Worm (Caenorhabditis elegans) whole organism, L1 larva: ENCODE data around the gene cal-1.

Experiments used
- C04F5.9 ChIP-seq: sonication (generic microtip); optimal IDR thresholded peaks from 2 replicates; lab custom pipeline; 2016; ENCODE audit warnings: missing genetic modification characterization, missing compliant biosample characterization
- C16A3.4 ChIP-seq: fragments of 150-350 bp; optimal IDR thresholded peaks from 2 replicates; lab custom pipeline; 2014; ENCODE audit warnings: missing biosample characterization, missing genetic modification characterization
- C34B4.2 ChIP-seq: sonication (generic microtip); optimal IDR thresholded peaks from 2 replicates; lab custom pipeline; 2017; ENCODE audit warnings: mild to moderate bottlenecking, missing genetic modification characterization, missing compliant biosample characterization
- Y116A8C.19 ChIP-seq: sonication (generic microtip); optimal IDR thresholded peaks from 2 replicates; lab custom pipeline; 2016; ENCODE audit warnings: missing compliant biosample characterization, missing genetic modification characterization, borderline replicate concordance
- aha-1 ChIP-seq: fragments of 150-350 bp; optimal IDR thresholded peaks from 2 replicates; lab custom pipeline; 2014; ENCODE audit warnings: missing biosample characterization, missing genetic modification characterization
- alr-1 ChIP-seq: fragments of 200-800 bp; sonication (Bioruptor generic); optimal IDR thresholded peaks from 2 replicates; lab custom pipeline; 2018; ENCODE audit warnings: borderline replicate concordance, mild to moderate bottlenecking, missing genetic modification characterization, missing compliant biosample characterization
- blmp-1 ChIP-seq: fragments of 150-350 bp; optimal IDR thresholded peaks from 2 replicates; lab custom pipeline; 2014; ENCODE audit warnings: missing biosample characterization, missing genetic modification characterization
- ceh-88 ChIP-seq: fragments of 200-800 bp; sonication (Bioruptor generic); IDR thresholded peaks from 2 replicates; pipeline ENCODE4 v1.3.6; 2022; ENCODE audit warnings: missing genetic modification characterization, missing compliant biosample characterization
- ceh-90 ChIP-seq: sonication (generic microtip); optimal IDR thresholded peaks from 2 replicates; lab custom pipeline; 2016; ENCODE audit warnings: missing genetic modification characterization, missing compliant biosample characterization
- ces-1 ChIP-seq: fragments of 150-350 bp; optimal IDR thresholded peaks from 2 replicates; lab custom pipeline; 2014; ENCODE audit warnings: missing biosample characterization, missing genetic modification reagents, missing genetic modification characterization
- dpl-1 ChIP-seq, 3 experiments: fragments of 150-350 bp in 2 of 3; sonication (generic microtip) in 1 of 3; optimal IDR thresholded peaks; 2 replicates each; lab custom pipeline; 2014 to 2017; ENCODE audit warnings: missing biosample characterization in 3 of 3, missing genetic modification characterization in 3 of 3, missing genetic modification reagents in 3 of 3
- efl-1 ChIP-seq, 4 experiments: fragments of 150-350 bp; optimal IDR thresholded peaks in 3 of 4; peaks in 1 of 4; 1 replicate in 1 of 4; 2 replicates in 3 of 4; lab custom pipeline; 2014; ENCODE audit warnings: missing biosample characterization in 2 of 4, missing genetic modification characterization in 2 of 4, missing genetic modification reagents in 2 of 4
- efl-3 ChIP-seq: fragments of 200-800 bp; sonication (Bioruptor generic); optimal IDR thresholded peaks from 2 replicates; lab custom pipeline; 2018; ENCODE audit warnings: mild to moderate bottlenecking, missing genetic modification characterization, missing compliant biosample characterization
- egl-13 ChIP-seq: sonication (generic microtip); optimal IDR thresholded peaks from 2 replicates; lab custom pipeline; 2016; ENCODE audit warnings: missing genotype, missing genetic modification reagents, missing genetic modification characterization, missing compliant biosample characterization
- elt-2 ChIP-seq: sonication (generic microtip); optimal IDR thresholded peaks from 2 replicates; lab custom pipeline; 2016; ENCODE audit warnings: missing genetic modification characterization, mild to moderate bottlenecking, inconsistent platforms, missing compliant biosample characterization, missing genetic modification reagents
- ets-5 ChIP-seq: fragments of 200-800 bp; sonication (Bioruptor generic); IDR thresholded peaks from 2 replicates; pipeline ENCODE4 v1.3.6; 2022; ENCODE audit warnings: missing genetic modification characterization, missing compliant biosample characterization
- fkh-10 ChIP-seq: sonication (generic microtip); optimal IDR thresholded peaks from 2 replicates; lab custom pipeline; 2017; ENCODE audit warnings: missing biosample characterization, missing genetic modification reagents, missing genetic modification characterization
- fkh-8 ChIP-seq: sonication (generic microtip); optimal IDR thresholded peaks from 2 replicates; lab custom pipeline; 2016; ENCODE audit warnings: mild to moderate bottlenecking, missing genetic modification characterization, missing compliant biosample characterization
- fos-1 ChIP-seq: fragments of 150-350 bp; optimal IDR thresholded peaks from 2 replicates; lab custom pipeline; 2014; ENCODE audit warnings: missing biosample characterization, missing genetic modification characterization
- grh-1 ChIP-seq: fragments of 200-800 bp; sonication (Bioruptor generic); IDR thresholded peaks from 2 replicates; pipeline ENCODE4 v1.3.6; 2022; ENCODE audit warnings: missing genetic modification reagents, missing genetic modification characterization, missing compliant biosample characterization
- isw-1 ChIP-seq: fragments of 200-800 bp; sonication (Bioruptor generic); IDR thresholded peaks from 2 replicates; pipeline ENCODE4 v1.3.6; 2022; ENCODE audit warnings: missing genetic modification characterization, missing compliant biosample characterization
- lin-14 ChIP-seq: fragments of 200-800 bp; sonication (Bioruptor generic); optimal IDR thresholded peaks from 2 replicates; lab custom pipeline; 2018; ENCODE audit warnings: mild to moderate bottlenecking, missing genetic modification characterization, moderate library complexity, missing compliant biosample characterization
- lin-15B ChIP-seq: fragments of 150-350 bp; sonication (generic microtip); optimal IDR thresholded peaks from 3 replicates; lab custom pipeline; 2014; ENCODE audit warnings: missing biosample characterization, missing genetic modification characterization
- lin-35 ChIP-seq, 2 experiments: fragments of 150-350 bp; optimal IDR thresholded peaks; 2 replicates each; lab custom pipeline; 2014; ENCODE audit warnings: missing biosample characterization in 2 of 2, missing genetic modification characterization in 2 of 2, missing genetic modification reagents in 2 of 2
- lsy-2 ChIP-seq, 2 experiments: fragments of 150-350 bp; optimal IDR thresholded peaks; 2 replicates each; lab custom pipeline; 2014; ENCODE audit warnings: missing biosample characterization in 2 of 2, missing genetic modification characterization in 2 of 2
- mab-9 ChIP-seq: fragments of 200-800 bp; sonication (Bioruptor generic); IDR thresholded peaks from 2 replicates; pipeline ENCODE4 v1.3.6; 2022; ENCODE audit warnings: missing genetic modification reagents, missing genetic modification characterization, missing compliant biosample characterization
- nhr-11 ChIP-seq: fragments of 150-350 bp; optimal IDR thresholded peaks from 2 replicates; lab custom pipeline; 2014; ENCODE audit warnings: missing biosample characterization, missing genetic modification characterization
- nhr-12 ChIP-seq: sonication (generic microtip); optimal IDR thresholded peaks from 2 replicates; lab custom pipeline; 2017; ENCODE audit warnings: missing biosample characterization, missing genetic modification characterization
- nhr-20 ChIP-seq: sonication (generic microtip); optimal IDR thresholded peaks from 2 replicates; lab custom pipeline; 2016; ENCODE audit warnings: mild to moderate bottlenecking, missing genetic modification characterization, missing compliant biosample characterization
- nhr-237 ChIP-seq: fragments of 150-350 bp; optimal IDR thresholded peaks from 2 replicates; lab custom pipeline; 2014; ENCODE audit warnings: missing biosample characterization, missing genetic modification characterization
- nhr-28 ChIP-seq: fragments of 150-350 bp; optimal IDR thresholded peaks from 2 replicates; lab custom pipeline; 2014; ENCODE audit warnings: missing biosample characterization, missing genetic modification characterization
- nhr-47 ChIP-seq: sonication (generic microtip); optimal IDR thresholded peaks from 2 replicates; lab custom pipeline; 2016; ENCODE audit warnings: mild to moderate bottlenecking, missing genetic modification characterization, moderate library complexity, missing compliant biosample characterization
- nhr-71 ChIP-seq: sonication (generic microtip); optimal IDR thresholded peaks from 2 replicates; lab custom pipeline; 2016; ENCODE audit warnings: mild to moderate bottlenecking, missing genetic modification characterization, moderate library complexity, missing compliant biosample characterization
- nhr-76 ChIP-seq: sonication (generic microtip); optimal IDR thresholded peaks from 2 replicates; lab custom pipeline; 2017; ENCODE audit warnings: missing biosample characterization, missing genetic modification characterization
- nhr-77 ChIP-seq: fragments of 150-350 bp; optimal IDR thresholded peaks from 2 replicates; lab custom pipeline; 2014; ENCODE audit warnings: missing biosample characterization, missing genetic modification characterization
- nhr-84 ChIP-seq: sonication (generic microtip); optimal IDR thresholded peaks from 2 replicates; lab custom pipeline; 2017; ENCODE audit warnings: missing biosample characterization, missing genetic modification characterization
- pqm-1 ChIP-seq: sonication (generic microtip); optimal IDR thresholded peaks from 3 replicates; lab custom pipeline; 2017; ENCODE audit warnings: missing biosample characterization, missing genetic modification characterization
- snpc-4 ChIP-seq: fragments of 150-350 bp; optimal IDR thresholded peaks from 2 replicates; lab custom pipeline; 2014; ENCODE audit warnings: missing biosample characterization, missing genetic modification characterization
- snu-23 ChIP-seq: sonication (generic microtip); optimal IDR thresholded peaks from 2 replicates; lab custom pipeline; 2016; ENCODE audit warnings: missing genetic modification characterization, missing compliant biosample characterization
- sox-4 ChIP-seq: sonication (generic microtip); optimal IDR thresholded peaks from 2 replicates; lab custom pipeline; 2016; ENCODE audit warnings: missing genetic modification characterization, missing compliant biosample characterization
- sptf-1 ChIP-seq: fragments of 150-350 bp; optimal IDR thresholded peaks from 2 replicates; lab custom pipeline; 2014; ENCODE audit warnings: missing biosample characterization, missing genetic modification characterization
- sup-37 ChIP-seq: fragments of 200-800 bp; sonication (Bioruptor generic); optimal IDR thresholded peaks from 2 replicates; lab custom pipeline; 2018; ENCODE audit warnings: mild to moderate bottlenecking, missing genetic modification characterization, missing compliant biosample characterization
- swsn-7 ChIP-seq: sonication (generic microtip); optimal IDR thresholded peaks from 2 replicates; lab custom pipeline; 2016; ENCODE audit warnings: missing genetic modification characterization, missing compliant biosample characterization
- tlp-1 ChIP-seq: fragments of 150-350 bp; optimal IDR thresholded peaks from 2 replicates; lab custom pipeline; 2014; ENCODE audit warnings: missing biosample characterization, missing genetic modification characterization
- unc-130 ChIP-seq: fragments of 150-350 bp; optimal IDR thresholded peaks from 2 replicates; lab custom pipeline; 2017; ENCODE audit warnings: missing biosample characterization, missing genetic modification characterization, inconsistent platforms
- vab-15 ChIP-seq: sonication (generic microtip); optimal IDR thresholded peaks from 2 replicates; lab custom pipeline; 2017; ENCODE audit warnings: missing genotype, mild to moderate bottlenecking, missing genetic modification characterization, missing compliant biosample characterization
- xbp-1 ChIP-seq: sonication (generic microtip); optimal IDR thresholded peaks from 2 replicates; lab custom pipeline; 2016; ENCODE audit warnings: missing genetic modification characterization, missing compliant biosample characterization
- zag-1 ChIP-seq: fragments of 150-350 bp; optimal IDR thresholded peaks from 2 replicates; lab custom pipeline; 2014; ENCODE audit warnings: missing biosample characterization, missing genetic modification characterization
- zip-4 ChIP-seq: fragments of 200-800 bp; sonication (Bioruptor generic); optimal IDR thresholded peaks from 2 replicates; lab custom pipeline; 2018; ENCODE audit warnings: mild to moderate bottlenecking, missing genetic modification characterization, moderate library complexity, missing compliant biosample characterization
- ztf-11 ChIP-seq, 2 experiments: sonication (generic microtip); optimal IDR thresholded peaks; 2 replicates each; lab custom pipeline; 2016 to 2017; ENCODE audit warnings: missing genetic modification characterization in 2 of 2, missing biosample characterization in 1 of 2, missing compliant biosample characterization in 1 of 2

cal-1 gene

DNA sequence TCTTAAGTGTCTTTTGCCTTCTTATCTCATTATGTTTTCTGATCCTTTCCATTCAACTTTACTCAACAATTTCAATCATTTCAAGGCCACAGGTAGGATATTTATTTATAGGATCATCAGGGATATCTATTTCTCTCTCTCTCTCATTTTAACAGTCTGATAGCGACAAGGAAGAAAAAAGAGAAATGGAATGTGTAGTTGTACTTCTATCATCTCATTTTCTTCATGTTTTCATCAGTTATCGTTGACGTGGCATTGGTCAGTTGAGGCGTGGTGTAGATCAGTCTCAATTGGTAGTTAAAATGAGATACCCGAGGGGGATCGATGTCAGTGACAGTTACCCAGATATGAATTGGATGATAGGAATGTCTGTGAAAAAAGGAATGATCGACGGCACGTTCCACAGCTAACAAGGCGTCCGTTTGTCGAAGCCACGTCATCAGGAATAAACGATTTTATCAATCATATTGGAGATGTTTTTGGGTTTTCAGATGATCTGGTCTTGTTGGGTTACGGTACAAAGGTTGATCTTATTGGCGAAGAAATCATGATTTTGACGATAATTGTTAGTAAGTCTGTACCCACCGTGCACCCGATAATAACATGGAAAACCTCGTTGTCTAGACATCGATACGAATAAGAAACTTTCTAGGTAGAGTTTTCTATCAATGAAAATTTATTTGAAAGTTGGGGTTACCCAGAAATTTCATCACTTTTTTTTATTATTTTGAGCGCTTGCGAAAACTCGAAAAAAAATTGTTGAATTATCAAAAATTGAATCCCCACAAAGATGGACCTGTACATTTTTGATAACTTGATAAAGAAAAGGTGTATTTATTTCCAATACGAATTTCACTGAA lies 37.4 kb upstream of the cal-1 start (continued):
- TF ChIP-seq efl-1 (optimal IDR thresholded peaks at IDR 0.05; lab: Kevin White, UChicago) (peak in 1 of 2 experiments; percentile 1), efl-1 (GFP tag; optimal IDR thresholded peaks at IDR 0.05 in 1 of 2; lab: Kevin White, UChicago) (peak in 1 of 2 experiments; percentile 59), Y116A8C.19 (tag; lab: Kevin White, UChicago) (no peak), egl-13 (tag; lab: Kevin White, UChicago) (no peak), lin-35 (GFP tag; optimal IDR thresholded peaks at IDR 0.05; lab: Kevin White, UChicago) (peak in 1 of 2 experiments; percentile 24), C04F5.9 (no peak), grh-1 (GFP tag; lab: Robert Waterston, UW) (peak; percentile 51; the same call in 1 of the 2 replicates), zag-1 (tag; lab: Kevin White, UChicago) (no peak), swsn-7 (tag; lab: Kevin White, UChicago) (no peak), C34B4.2 (tag; lab: Kevin White, UChicago) (no peak), nhr-11 (tag; lab: Kevin White, UChicago) (no peak), lin-14 (GFP tag; lab: Kevin White, UChicago) (peak; percentile 84), ces-1 (GFP tag; lab: Kevin White, UChicago) (no peak), lin-15B (tag; lab: Kevin White, UChicago) (no peak), vab-15 (tag; lab: Kevin White, UChicago) (peak; percentile 16), isw-1 (GFP tag; lab: Robert Waterston, UW) (no peak), nhr-12 (tag; lab: Kevin White, UChicago) (no peak), efl-3 (GFP tag; lab: Kevin White, UChicago) (no peak), sox-4 (tag; lab: Kevin White, UChicago) (no peak), zip-4 (GFP tag; lab: Kevin White, UChicago) (no peak), ztf-11 (tag; optimal IDR thresholded peaks at IDR 0.05; lab: Kevin White, UChicago) (no peak), snu-23 (peak; percentile 64), sptf-1 (tag; lab: Kevin White, UChicago) (no peak), sup-37 (GFP tag; lab: Kevin White, UChicago) (no peak), aha-1 (no peak), dpl-1 (GFP tag; optimal IDR thresholded peaks at IDR 0.05; lab: Kevin White, UChicago) (no peak), nhr-84 (tag; lab: Kevin White, UChicago) (no peak), fkh-8 (tag; lab: Kevin White, UChicago) (no peak), nhr-76 (no peak), ceh-90 (tag; lab: Kevin White, UChicago) (no peak), unc-130 (tag; lab: Kevin White, UChicago) (peak; percentile 64), ceh-88 (no peak), C16A3.4 (tag; lab: Kevin White, UChicago) (peak; percentile 63), nhr-237 (tag; lab: Kevin White, UChicago) (no peak), fos-1 (tag; lab: Kevin White, UChicago) (no peak), lsy-2 (tag; optimal IDR thresholded peaks at IDR 0.05; lab: Kevin White, UChicago) (peak; percentile 7 to 56), pqm-1 (tag; lab: Kevin White, UChicago) (no peak), nhr-77 (tag; lab: Kevin White, UChicago) (no peak), nhr-47 (peak; percentile 38), blmp-1 (tag; lab: Kevin White, UChicago) (peak; percentile 85), alr-1 (tag; lab: Kevin White, UChicago) (no peak), ets-5 (no peak), xbp-1 (tag; lab: Kevin White, UChicago) (no peak), snpc-4 (tag; lab: Kevin White, UChicago) (no peak), nhr-20 (tag; lab: Kevin White, UChicago) (peak; percentile 79), nhr-71 (peak; percentile 74), mab-9 (GFP tag; lab: Robert Waterston, UW) (no peak), nhr-28 (tag; lab: Kevin White, UChicago) (no peak), tlp-1 (tag; lab: Kevin White, UChicago) (no peak), fkh-10 (GFP tag; lab: Kevin White, UChicago) (no peak), elt-2 (tag; lab: Kevin White, UChicago) (no peak)
